Fruit fly (Drosophila melanogaster): ENCODE measurements around the gene Ugt303A1.

Gene Ugt303A1

DNA sequence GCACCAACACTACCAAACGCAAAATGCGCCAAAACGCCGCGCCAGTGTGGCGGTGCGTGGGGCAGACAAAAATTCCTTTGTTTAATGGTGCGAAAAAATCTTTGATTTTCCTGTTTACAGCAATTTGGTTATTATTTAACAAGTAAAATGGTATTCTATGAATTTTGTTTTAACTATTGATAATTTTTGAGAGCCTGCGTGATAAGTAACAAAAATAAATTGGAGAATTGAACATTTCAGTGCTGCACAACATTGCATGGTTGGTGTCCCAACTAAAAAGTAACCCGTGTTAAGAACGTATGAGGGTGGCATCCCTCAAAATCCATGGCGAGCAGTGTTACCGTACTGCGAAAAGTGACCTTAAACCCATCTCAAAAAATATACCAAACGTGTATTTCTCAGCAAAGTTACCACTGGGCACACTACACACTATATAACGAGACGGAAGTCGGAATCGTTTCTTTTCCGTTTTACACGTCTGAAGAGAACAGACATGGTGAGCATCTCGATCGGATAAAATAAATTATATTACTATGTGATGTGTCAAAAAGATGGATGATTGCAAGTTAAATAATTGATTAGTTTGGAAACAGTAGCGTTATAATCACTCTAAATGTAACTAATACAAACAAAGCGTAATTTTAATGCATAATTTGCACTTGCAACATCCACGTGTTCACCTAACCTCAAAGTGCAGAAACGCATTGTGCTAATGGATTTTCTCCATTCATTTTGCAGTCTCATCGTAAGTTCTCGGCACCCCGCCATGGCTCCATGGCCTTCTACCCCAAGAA lies 46.3 kb downstream of the Ugt303A1 start, which contains the start of the genes CG6693 and RpL3 (continued):
- TF ChIP-seq CG16813 (GFP tag; IDR thresholded peaks at IDR 0.05; ENCODE audit: partially characterized antibody) (no peak), CG15073 (GFP tag; optimal IDR thresholded peaks at IDR 0.05) (no peak), Neu2 (GFP tag; optimal IDR thresholded peaks at IDR 0.05; ENCODE audit: borderline replicate concordance) (peak; percentile 26), ham (GFP tag; IDR thresholded peaks at IDR 0.05) (no peak), gcm (GFP tag; optimal IDR thresholded peaks at IDR 0.05) (peak; percentile 78), CG10654 (GFP tag; optimal IDR thresholded peaks at IDR 0.05) (peak; percentile 57), stwl (tag; optimal IDR thresholded peaks at IDR 0.05) (peak; percentile 49), CG2712 (tag; optimal IDR thresholded peaks at IDR 0.05) (peak; percentile 70), HHEX (GFP tag; optimal IDR thresholded peaks at IDR 0.05) (peak; percentile 87), salm (tag; optimal IDR thresholded peaks at IDR 0.05) (peak; percentile 71), CG10147 (GFP tag; optimal IDR thresholded peaks at IDR 0.05) (peak; percentile 12), phol (tag; optimal IDR thresholded peaks at IDR 0.05) (peak; percentile 90), sim (GFP tag; IDR thresholded peaks at IDR 0.05) (no peak), mld (GFP tag; IDR thresholded peaks at IDR 0.05; ENCODE audit: partially characterized antibody) (no peak), zen2 (GFP tag; IDR thresholded peaks at IDR 0.05; ENCODE audit: partially characterized antibody) (no peak), CG16815 (GFP tag; optimal IDR thresholded peaks at IDR 0.05) (no peak), pb (GFP tag; optimal IDR thresholded peaks at IDR 0.05) (peak; percentile 52), HLHmδ (GFP tag; optimal IDR thresholded peaks at IDR 0.05) (peak; percentile 95), CG18764 (GFP tag; optimal IDR thresholded peaks at IDR 0.05) (peak; percentile 62), ttk (GFP tag; IDR thresholded peaks at IDR 0.05) (peak; percentile 55), CG16779 (GFP tag; IDR thresholded peaks at IDR 0.05) (peak; percentile 80), Med (GFP tag) (peak; percentile 98), fd3F (GFP tag; optimal IDR thresholded peaks at IDR 0.05) (peak; percentile 53), CG17612 (GFP tag; IDR thresholded peaks at IDR 0.05) (0 out of 2 replicates have a peak, but pooled peaks have one; percentile 61), Taf1 (GFP tag; IDR thresholded peaks at IDR 0.05) (peak; percentile 37), Bteb2 (GFP tag; optimal IDR thresholded peaks at IDR 0.05) (peak; percentile 27), run (tag; optimal IDR thresholded peaks at IDR 0.05) (peak; percentile 57), mam (GFP tag; optimal IDR thresholded peaks at IDR 0.05) (peak; percentile 54), Hr51 (GFP tag; optimal IDR thresholded peaks at IDR 0.05) (peak; percentile 68 to 70), Hsf (GFP tag; optimal IDR thresholded peaks at IDR 0.05) (peak; percentile 59), CG12769 (tag; optimal IDR thresholded peaks at IDR 0.05) (peak; percentile 82), MBD-R2 (GFP tag; IDR thresholded peaks at IDR 0.05) (peak; percentile 53), ci (GFP tag; IDR thresholded peaks at IDR 0.05) (peak; percentile 95), CG11696 (GFP tag; IDR thresholded peaks at IDR 0.05) (peak; percentile 72), CG10431 (GFP tag; optimal IDR thresholded peaks at IDR 0.05) (peak; percentile 88), br (optimal IDR thresholded peaks at IDR 0.05) (no peak), Nf-YB (GFP tag; optimal IDR thresholded peaks at IDR 0.05) (peak; percentile 56), fd96Cb (tag; optimal IDR thresholded peaks at IDR 0.05) (peak; percentile 51), Hr39 (optimal IDR thresholded peaks at IDR 0.05) (no peak), B-H1 (GFP tag; IDR thresholded peaks at IDR 0.05) (peak; percentile 23; the same call in 1 of the 3 replicates), gcm2 (GFP tag; optimal IDR thresholded peaks at IDR 0.05) (peak; percentile 66), eyg (GFP tag; optimal IDR thresholded peaks at IDR 0.05) (peak; percentile 25), chif (GFP tag; optimal IDR thresholded peaks at IDR 0.05) (peak; percentile 26), CG2202 (tag; optimal IDR thresholded peaks at IDR 0.05) (peak; percentile 70), pnt (GFP tag; optimal IDR thresholded peaks at IDR 0.05) (peak; percentile 31), CG1602 (GFP tag; optimal IDR thresholded peaks at IDR 0.05) (peak; percentile 21), maf-S (GFP tag; optimal IDR thresholded peaks at IDR 0.05) (no peak), klu (GFP tag; IDR thresholded peaks at IDR 0.05) (no peak), CG4328 (GFP tag; optimal IDR thresholded peaks at IDR 0.05) (peak; percentile 84), gce (GFP tag; IDR thresholded peaks at IDR 0.05) (peak; percentile 84)
